Fruit fly (Drosophila melanogaster) whole organism, embryonic: Measurements from ENCODE around the gene wge.

Experiments used
- CG14965 ChIP-seq: fragments of 200-800 bp; sonication (Bioruptor generic); optimal IDR thresholded peaks from 2 replicates; lab custom pipeline; 2016; ENCODE audit warnings: missing biosample characterization, missing genetic modification characterization, borderline replicate concordance
- CG17359 ChIP-seq: fragments of 200-800 bp; sonication (Bioruptor generic); optimal IDR thresholded peaks from 3 replicates; lab custom pipeline; 2018; ENCODE audit warnings: missing biosample characterization, mild to moderate bottlenecking, missing genetic modification characterization, moderate library complexity
- CG17385 ChIP-seq: fragments of 200-800 bp; sonication (Bioruptor generic); optimal IDR thresholded peaks from 3 replicates; lab custom pipeline; 2018; ENCODE audit warnings: missing biosample characterization, mild to moderate bottlenecking, missing genetic modification characterization
- Doc3 ChIP-seq: fragments of 200-800 bp; sonication (Bioruptor generic); IDR thresholded peaks from 3 replicates; pipeline ENCODE4 v1.3.6; 2022; ENCODE audit warnings: missing biosample characterization, missing genetic modification characterization; ENCODE audit not compliant: partially characterized antibody
- Hand ChIP-seq: fragments of 200-800 bp; sonication (Bioruptor generic); optimal IDR thresholded peaks from 2 replicates; lab custom pipeline; 2017; ENCODE audit warnings: mild to moderate bottlenecking, missing biosample characterization, missing genetic modification reagents, missing genetic modification characterization
- Mad ChIP-seq: fragments of 200-800 bp; sonication (Bioruptor generic); optimal IDR thresholded peaks from 2 replicates; lab custom pipeline; 2016; ENCODE audit warnings: missing biosample characterization, missing genetic modification characterization
- cas ChIP-seq: fragments of 200-800 bp; sonication (Bioruptor generic); IDR thresholded peaks from 2 replicates; pipeline ENCODE4 v1.3.6; 2022; ENCODE audit warnings: missing biosample characterization, missing genetic modification characterization
- lab ChIP-seq: fragments of 200-800 bp; sonication (Bioruptor generic); optimal IDR thresholded peaks from 3 replicates; lab custom pipeline; 2017; ENCODE audit warnings: missing biosample characterization, missing genetic modification characterization, mild to moderate bottlenecking, moderate library complexity, missing genetic modification reagents
- pan ChIP-seq, 4 experiments: fragments of >200 bp in 3 of 4; fragments of 200-800 bp in 1 of 4; sonication (Bioruptor generic) in 1 of 4; optimal IDR thresholded peaks in 3 of 4; IDR thresholded peaks in 1 of 4; 2 replicates each; pipeline versions ENCODE4 v1.3.6 to Lab custom; 2017 to 2022; ENCODE audit warnings: missing biosample characterization in 2 of 4, missing genetic modification characterization in 2 of 4, mixed read lengths in 1 of 4

DNA sequence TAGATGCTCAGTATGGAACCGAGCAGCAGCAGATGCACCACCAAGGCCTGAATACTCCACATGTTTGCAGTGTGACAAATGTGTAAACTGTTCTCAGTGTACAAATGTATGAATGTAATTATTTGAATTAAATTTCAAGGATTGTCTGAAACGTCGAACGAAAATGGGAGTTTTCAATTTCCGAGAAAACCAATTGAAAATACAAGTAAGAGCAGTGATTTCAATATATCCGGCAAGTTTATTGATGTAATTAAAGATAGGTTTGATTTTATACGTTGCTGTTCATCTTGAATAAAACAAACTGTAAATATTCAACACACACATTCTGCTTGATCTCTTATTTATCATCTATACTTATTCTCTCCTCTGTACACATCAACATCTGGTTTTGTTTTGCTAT, 10.3 kb downstream of the wge start, which contains the start of gene CG4907:
- TF ChIP-seq Hand (no peak), CG14965 (no peak), Mad (GFP tag; lab: Kevin White, UChicago) (no peak), pan (optimal IDR thresholded peaks at IDR 0.05; lab: Kevin White, UChicago) (no peak), pan (GFP tag; optimal IDR thresholded peaks at IDR 0.05 in 1 of 2, IDR thresholded peaks at IDR 0.05 in 1 of 2) (no peak), CG17385 (GFP tag; lab: Kevin White, UChicago) (no peak), Doc3 (no peak), CG17359 (tag; lab: Kevin White, UChicago) (no peak), cas (GFP tag; lab: Robert Waterston, UW) (no peak), lab (GFP tag; lab: Kevin White, UChicago) (no peak)
